Fruit fly (Drosophila melanogaster): Measurements from ENCODE around the gene CG43861.
A peak's percentile ranks its signal among the peaks of the same experiment; 100 is the strongest.

dm6 chr2L:20027382-20027919 is 10.4 kb upstream of the CG43861 start, which contains the start of gene sNPF:
- no peak for TF ChIP-seq pan (optimal IDR thresholded peaks at IDR 0.05)
- TF ChIP-seq h (GFP tag; optimal IDR thresholded peaks at IDR 0.05) = peak; percentile 73
- no peak for TF ChIP-seq lola (GFP tag; optimal IDR thresholded peaks at IDR 0.05)
- TF ChIP-seq psq (GFP tag; optimal IDR thresholded peaks at IDR 0.05) = no peak
- peak; percentile 71 for TF ChIP-seq woc (GFP tag; optimal IDR thresholded peaks at IDR 0.05)
- TF ChIP-seq OdsH (GFP tag; optimal IDR thresholded peaks at IDR 0.05) = peak; percentile 49
- TF ChIP-seq Rel (GFP tag; optimal IDR thresholded peaks at IDR 0.05) = no peak
- TF ChIP-seq Rel (tag; optimal IDR thresholded peaks at IDR 0.05) = no peak
- no peak for TF ChIP-seq Sp1 (GFP tag; optimal IDR thresholded peaks at IDR 0.05)
- TF ChIP-seq sage (GFP tag; optimal IDR thresholded peaks at IDR 0.05) = no peak
- TF ChIP-seq dl (GFP tag; optimal IDR thresholded peaks at IDR 0.05; ENCODE audit: insufficient read depth in 1 of 2, partially characterized antibody in 2 of 2) = no peak
- TF ChIP-seq Jra (GFP tag; optimal IDR thresholded peaks at IDR 0.05) = no peak
- TF ChIP-seq rgr (GFP tag; optimal IDR thresholded peaks at IDR 0.05) = peak; percentile 56
